Fruit fly (Drosophila melanogaster) whole organism, prepupa: Measurements from ENCODE around the gene CG11563.

Source experiments
- CG31627 ChIP-seq: fragments of 200-800 bp; sonication (Bioruptor generic); optimal IDR thresholded peaks from 3 replicates; lab custom pipeline; 2016; ENCODE audit warnings: missing biosample characterization, missing genetic modification characterization
- CG3919 ChIP-seq: fragments of 200-800 bp; sonication (Bioruptor generic); optimal IDR thresholded peaks from 3 replicates; lab custom pipeline; 2016; ENCODE audit warnings: missing biosample characterization, missing genetic modification characterization
- CG4318 ChIP-seq: fragments of 200-800 bp; sonication (Bioruptor generic); optimal IDR thresholded peaks from 3 replicates; lab custom pipeline; 2017; ENCODE audit warnings: missing biosample characterization, mild to moderate bottlenecking, missing genetic modification characterization
- CG6854 ChIP-seq: fragments of 200-800 bp; sonication (Bioruptor generic); optimal IDR thresholded peaks from 2 replicates; lab custom pipeline; 2017; ENCODE audit warnings: missing biosample characterization, mild to moderate bottlenecking, missing genetic modification characterization
- CG8119 ChIP-seq: fragments of 200-800 bp; sonication (Bioruptor generic); IDR thresholded peaks from 3 replicates; pipeline ENCODE4 v1.3.6; 2022; ENCODE audit warnings: missing biosample characterization, missing genetic modification characterization
- Hr39 ChIP-seq: fragments of 200-800 bp; sonication (Bioruptor generic); optimal IDR thresholded peaks from 2 replicates; lab custom pipeline; 2016; ENCODE audit warnings: missing biosample characterization, missing genetic modification characterization
- Lpt ChIP-seq: fragments of 200-800 bp; sonication (Bioruptor generic); optimal IDR thresholded peaks from 3 replicates; lab custom pipeline; 2016; ENCODE audit warnings: missing biosample characterization, missing genetic modification characterization
- dac ChIP-seq: fragments of 200-800 bp; sonication (Bioruptor generic); optimal IDR thresholded peaks from 2 replicates; lab custom pipeline; 2017; ENCODE audit warnings: missing biosample characterization, mild to moderate bottlenecking, missing genetic modification characterization
- net ChIP-seq: fragments of 200-800 bp; sonication (Bioruptor generic); optimal IDR thresholded peaks from 3 replicates; lab custom pipeline; 2016; ENCODE audit warnings: missing biosample characterization, missing genetic modification characterization
- pdm3 ChIP-seq: fragments of 200-800 bp; sonication (Bioruptor generic); optimal IDR thresholded peaks from 3 replicates; lab custom pipeline; 2016; ENCODE audit warnings: missing biosample characterization, missing genetic modification characterization

DNA sequence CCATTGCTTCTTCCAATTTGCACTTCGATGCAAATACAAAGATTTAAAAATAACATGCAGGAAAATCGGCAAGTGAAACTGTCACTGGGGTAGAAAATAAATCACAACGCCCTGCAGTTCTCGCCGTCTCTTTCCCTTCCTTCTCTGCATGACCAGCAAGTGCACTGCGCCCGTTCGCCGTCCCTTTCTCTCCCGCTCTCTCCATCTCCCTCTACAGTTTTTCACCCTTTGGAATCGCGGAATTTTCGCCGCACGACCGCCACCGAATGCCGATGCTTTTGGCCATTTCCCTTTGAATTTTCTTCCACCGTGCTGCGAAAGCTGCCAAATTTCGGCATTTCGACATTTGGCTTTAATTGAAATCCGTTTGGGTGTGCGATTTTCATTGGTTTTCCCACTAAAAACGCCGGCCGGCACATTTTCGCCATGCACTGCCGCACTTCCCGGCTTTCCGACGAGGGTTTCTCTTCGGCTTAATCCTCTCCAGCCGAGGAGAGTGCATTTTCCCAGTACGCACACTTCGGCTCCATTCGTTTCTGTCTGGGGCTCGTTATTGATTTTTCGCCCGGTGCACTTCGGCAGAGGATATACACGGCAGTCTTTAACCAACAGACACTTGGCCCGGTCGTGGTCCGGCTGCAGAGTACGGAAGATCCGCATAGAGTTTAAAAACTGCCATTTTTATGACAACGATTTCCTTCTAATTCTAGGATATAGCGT, 2.4 kb downstream of the CG11563 start:
- no peak for TF ChIP-seq CG8119
- no peak for TF ChIP-seq dac (GFP tag; lab: Kevin White, UChicago)
- no peak for TF ChIP-seq pdm3
- no peak for TF ChIP-seq Hr39 (GFP tag; lab: Kevin White, UChicago)
- TF ChIP-seq Lpt (GFP tag; lab: Kevin White, UChicago): no peak
- no peak for TF ChIP-seq CG3919 (GFP tag; lab: Kevin White, UChicago)
- TF ChIP-seq net (GFP tag; lab: Kevin White, UChicago): no peak
- TF ChIP-seq CG4318 (GFP tag; lab: Kevin White, UChicago): no peak
- no peak for TF ChIP-seq CG31627
- TF ChIP-seq CG6854 (GFP tag; lab: Kevin White, UChicago): no peak
